Fruit fly (Drosophila melanogaster): ENCODE measurements around the gene TAF1B.
A peak's percentile ranks its signal among the peaks of the same experiment; 100 is the strongest.

TAF1B gene

DNA sequence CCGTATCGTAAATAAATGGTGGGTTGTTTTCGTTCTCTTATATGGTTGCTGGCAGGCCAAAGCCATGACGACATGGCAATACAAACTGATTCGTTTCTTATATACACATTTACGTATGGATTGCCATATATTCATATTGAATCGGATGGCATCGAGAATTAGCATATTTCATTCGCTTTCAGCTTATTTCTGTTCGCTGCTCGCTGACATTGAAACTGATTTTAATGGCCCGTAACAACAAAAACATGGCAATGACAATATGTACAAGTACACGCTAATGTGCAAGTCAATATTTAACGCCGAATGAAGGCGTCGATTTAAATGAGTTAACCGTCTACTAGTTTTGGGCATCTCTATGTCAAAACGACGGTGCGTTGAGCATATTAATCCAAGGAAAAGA lies 42.0 kb upstream of the TAF1B start (continued):
- TF ChIP-seq Blimp-1 (GFP tag; optimal IDR thresholded peaks at IDR 0.05) (peak; percentile 25), CG31365 (tag; optimal IDR thresholded peaks at IDR 0.05) (peak; percentile 29), Ets65A (GFP tag) (peak; percentile 29), gce (GFP tag; IDR thresholded peaks at IDR 0.05) (0 out of 3 replicates have a peak, but pooled peaks have one; percentile 50), CG13424 (tag; optimal IDR thresholded peaks at IDR 0.05) (peak; percentile 39), PHDP (tag; optimal IDR thresholded peaks at IDR 0.05) (peak; percentile 17), Lpt (GFP tag; optimal IDR thresholded peaks at IDR 0.05) (no peak), seq (GFP tag; IDR thresholded peaks at IDR 0.05) (peak; percentile 34; the same call in 1 of the 2 replicates), ci (GFP tag; IDR thresholded peaks at IDR 0.05) (peak; percentile 40; the same call in 1 of the 3 replicates), CG9932 (GFP tag; IDR thresholded peaks at IDR 0.05) (peak; percentile 38), CG13624 (GFP tag; optimal IDR thresholded peaks at IDR 0.05) (peak; percentile 11), CG18599 (GFP tag; optimal IDR thresholded peaks at IDR 0.05) (peak; percentile 16), exex (tag; optimal IDR thresholded peaks at IDR 0.05) (peak; percentile 13), Sry-β (GFP tag; optimal IDR thresholded peaks at IDR 0.05) (no peak), CG17385 (GFP tag; optimal IDR thresholded peaks at IDR 0.05) (peak; percentile 25), Camta (GFP tag; optimal IDR thresholded peaks at IDR 0.05) (no peak), sd (tag; optimal IDR thresholded peaks at IDR 0.05) (peak; percentile 50), Dfd (GFP tag; optimal IDR thresholded peaks at IDR 0.05) (no peak), unpg (GFP tag; optimal IDR thresholded peaks at IDR 0.05) (peak; percentile 10), CG1233 (GFP tag; optimal IDR thresholded peaks at IDR 0.05) (peak; percentile 14), CG4328 (GFP tag; optimal IDR thresholded peaks at IDR 0.05) (peak; percentile 22), abd-A (tag; optimal IDR thresholded peaks at IDR 0.05) (no peak), C15 (GFP tag; IDR thresholded peaks at IDR 0.05) (no peak), CG12071 (GFP tag; optimal IDR thresholded peaks at IDR 0.05) (peak; percentile 58), CG9437 (GFP tag; optimal IDR thresholded peaks at IDR 0.05) (no peak), Hr51 (GFP tag; optimal IDR thresholded peaks at IDR 0.05) (peak in 1 of 2 experiments; percentile 14), wek (GFP tag; optimal IDR thresholded peaks at IDR 0.05) (peak; percentile 55), fd3F (GFP tag; optimal IDR thresholded peaks at IDR 0.05) (peak; percentile 25), CG13296 (GFP tag; optimal IDR thresholded peaks at IDR 0.05) (peak; percentile 73), mirr (GFP tag; optimal IDR thresholded peaks at IDR 0.05) (peak; percentile 78), hkb (optimal IDR thresholded peaks at IDR 0.05) (no peak), hkb (GFP tag; IDR thresholded peaks at IDR 0.05) (0 out of 2 replicates have a peak, but pooled peaks have one; percentile 31), lab (GFP tag; optimal IDR thresholded peaks at IDR 0.05) (peak; percentile 52), nau (GFP tag; optimal IDR thresholded peaks at IDR 0.05) (no peak), CG6765 (GFP tag; optimal IDR thresholded peaks at IDR 0.05) (peak; percentile 4), salm (tag; optimal IDR thresholded peaks at IDR 0.05) (peak; percentile 5), ranshi (GFP tag; IDR thresholded peaks at IDR 0.05) (0 out of 2 replicates have a peak, but pooled peaks have one; percentile 11), Awh (GFP tag; IDR thresholded peaks at IDR 0.05) (peak; percentile 54), eyg (GFP tag; optimal IDR thresholded peaks at IDR 0.05) (no peak), CG7987 (GFP tag; optimal IDR thresholded peaks at IDR 0.05) (peak; percentile 50), odd (GFP tag; optimal IDR thresholded peaks at IDR 0.05) (peak; percentile 36), CG6854 (GFP tag; optimal IDR thresholded peaks at IDR 0.05) (peak; percentile 2), ftz-f1 (GFP tag; optimal IDR thresholded peaks at IDR 0.05) (peak; percentile 5), ATbp (GFP tag; optimal IDR thresholded peaks at IDR 0.05) (peak; percentile 63), CG2678 (tag; optimal IDR thresholded peaks at IDR 0.05) (peak; percentile 59), CG14014 (GFP tag; IDR thresholded peaks at IDR 0.05) (peak; percentile 30; the same call in 1 of the 2 replicates), HLH3B (GFP tag; IDR thresholded peaks at IDR 0.05) (peak; percentile 24; the same call in 1 of the 2 replicates), CG13894 (tag; optimal IDR thresholded peaks at IDR 0.05) (peak; percentile 28), CG10543 (GFP tag; optimal IDR thresholded peaks at IDR 0.05) (peak; percentile 61)
